Worm (Caenorhabditis elegans) whole organism, young adult: Measurements from ENCODE around the gene col-151.

Experiments used
- B0261.1 ChIP-seq: sonication (generic microtip); optimal IDR thresholded peaks from 2 replicates; lab custom pipeline; 2016; ENCODE audit warnings: mild to moderate bottlenecking, missing genetic modification characterization, moderate library complexity, missing compliant biosample characterization
- Y67H2A.10 ChIP-seq: fragments of 200-800 bp; sonication (Bioruptor generic); conservative IDR thresholded peaks from 2 replicates; pipeline ENCODE4 v1.3.6; 2022; ENCODE audit warnings: missing genetic modification reagents, missing genetic modification characterization, missing compliant biosample characterization
- die-1 ChIP-seq: sonication (generic microtip); optimal IDR thresholded peaks from 2 replicates; lab custom pipeline; 2016; ENCODE audit warnings: missing genotype, mild to moderate bottlenecking, missing genetic modification characterization, missing compliant biosample characterization
- dpff-1 ChIP-seq: sonication (generic microtip); optimal IDR thresholded peaks from 2 replicates; lab custom pipeline; 2017; ENCODE audit warnings: mild to moderate bottlenecking, missing genetic modification characterization, missing compliant biosample characterization
- ets-4 ChIP-seq: fragments of 200-800 bp; sonication (Bioruptor generic); optimal IDR thresholded peaks from 2 replicates; lab custom pipeline; 2018; ENCODE audit warnings: mild to moderate bottlenecking, missing genetic modification characterization, missing compliant biosample characterization
- nfya-2 ChIP-seq: fragments of 200-800 bp; sonication (Bioruptor generic); IDR thresholded peaks from 2 replicates; pipeline ENCODE4 v1.3.6; 2022; ENCODE audit warnings: missing genetic modification reagents, missing genetic modification characterization, missing compliant biosample characterization
- snpc-4 ChIP-seq, 5 experiments: fragments of 150-350 bp in 1 of 5; sonication (generic microtip) in 4 of 5; optimal IDR thresholded peaks; 2 replicates each; lab custom pipeline; 2014 to 2018; ENCODE audit warnings: missing genetic modification characterization in 5 of 5, missing biosample characterization in 3 of 5, antibody characterized with exemption in 2 of 5, mild to moderate bottlenecking in 2 of 5, missing compliant biosample characterization in 2 of 5, missing genotype in 2 of 5, moderate library complexity in 2 of 5, missing genetic modification reagents in 1 of 5
- unc-62 ChIP-seq: fragments of 150-350 bp; optimal IDR thresholded peaks from 2 replicates; lab custom pipeline; 2014; ENCODE audit warnings: missing biosample characterization, missing genetic modification reagents, missing genetic modification characterization
- ztf-18 ChIP-seq: sonication (generic microtip); optimal IDR thresholded peaks from 2 replicates; lab custom pipeline; 2016; ENCODE audit warnings: missing genotype, mild to moderate bottlenecking, missing genetic modification characterization, missing compliant biosample characterization

DNA sequence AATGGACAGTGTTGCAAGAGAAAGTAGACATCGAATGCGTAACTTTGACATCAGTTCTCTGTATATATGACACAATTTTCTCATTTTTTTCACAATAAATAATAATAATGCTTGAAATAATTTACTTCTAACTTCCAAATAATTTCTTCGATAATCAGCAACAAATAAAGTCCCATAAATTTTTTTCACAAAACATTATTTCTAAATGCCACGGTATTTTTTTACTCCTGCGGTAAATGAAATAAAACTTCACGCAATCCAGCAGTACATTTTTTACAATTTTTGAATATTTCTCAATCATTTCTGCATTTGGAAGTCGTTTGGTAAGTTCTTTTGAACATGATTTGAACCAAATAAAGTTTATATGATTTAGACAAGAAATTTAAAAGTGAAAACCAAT is 11.1 kb downstream of the col-151 start, which contains the start of gene spe-10:
- TF ChIP-seq nfya-2 (GFP tag; lab: Robert Waterston, UW), result no peak
- no peak for TF ChIP-seq unc-62
- TF ChIP-seq B0261.1, result no peak
- TF ChIP-seq ets-4, result no peak
- no peak for TF ChIP-seq ztf-18 (tag; lab: Kevin White, UChicago)
- TF ChIP-seq snpc-4 (GFP tag; optimal IDR thresholded peaks at IDR 0.05; lab: Kevin White, UChicago), result no peak
- no peak for TF ChIP-seq snpc-4 (tag; optimal IDR thresholded peaks at IDR 0.05; lab: Kevin White, UChicago)
- TF ChIP-seq Y67H2A.10 (GFP tag; lab: Robert Waterston, UW), result no peak
- TF ChIP-seq die-1 (tag; lab: Kevin White, UChicago), result no peak
- TF ChIP-seq dpff-1, result no peak
